Fruit fly (Drosophila melanogaster): Measurements from ENCODE around the gene CG17202.

DNA sequence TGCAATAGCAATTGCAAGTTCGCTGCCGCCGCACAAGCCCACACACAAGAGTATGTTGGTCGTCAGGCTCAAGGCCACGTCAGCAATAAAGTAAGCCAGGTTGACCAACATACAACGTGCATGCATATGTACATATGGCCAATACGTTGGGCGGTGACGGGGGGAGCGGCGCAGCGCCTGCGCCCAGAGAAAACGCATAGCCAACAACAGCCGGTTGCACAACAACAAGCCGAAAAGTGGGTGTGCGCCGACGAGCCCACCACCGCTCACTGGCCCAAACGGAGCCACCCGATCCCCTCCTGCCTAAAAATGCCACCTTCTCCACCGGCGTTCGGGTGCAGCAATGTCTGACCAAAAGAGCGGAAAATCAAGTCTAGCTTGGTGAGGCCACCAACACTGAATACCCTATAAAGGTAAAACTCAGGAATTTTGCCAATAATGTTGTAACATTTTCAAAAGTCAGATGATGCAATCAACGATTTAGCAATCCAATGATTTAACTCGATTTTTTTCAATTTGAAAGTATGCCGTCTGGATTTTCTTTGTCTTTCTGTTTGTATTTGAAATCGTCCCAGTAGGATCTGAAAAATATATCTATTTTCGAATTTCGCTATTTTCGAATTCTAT, 29.4 kb downstream of the CG17202 start, which contains the start of gene CG5509:
- TF ChIP-seq fkh (GFP tag; optimal IDR thresholded peaks at IDR 0.05) (no peak), CG6163 (GFP tag; IDR thresholded peaks at IDR 0.05) (no peak), dac (GFP tag; optimal IDR thresholded peaks at IDR 0.05) (no peak), achi (GFP tag; optimal IDR thresholded peaks at IDR 0.05) (no peak), CG10631 (GFP tag; optimal IDR thresholded peaks at IDR 0.05) (no peak), CG4318 (GFP tag; optimal IDR thresholded peaks at IDR 0.05) (no peak), net (GFP tag; optimal IDR thresholded peaks at IDR 0.05) (no peak), OdsH (GFP tag; optimal IDR thresholded peaks at IDR 0.05) (no peak), Hr39 (GFP tag; optimal IDR thresholded peaks at IDR 0.05) (no peak), esn (GFP tag; optimal IDR thresholded peaks at IDR 0.05) (no peak)

All from whole organism, prepupa.